Fruit fly (Drosophila melanogaster): ENCODE data around the gene Scp2.

- TF ChIP-seq CTCF (optimal IDR thresholded peaks at IDR 0.05): no peak
- no peak for TF ChIP-seq CG8478 (optimal IDR thresholded peaks at IDR 0.05)
Observed at dm6 chr3R:16553459-16554230, 29.8 kb downstream of the Scp2 start.
